Worm (Caenorhabditis elegans) whole organism, L3 larva: ENCODE measurements around the gene K10D11.7.

Experiments
- R02D3.7 ChIP-seq: fragments of 150-350 bp; optimal IDR thresholded peaks from 2 replicates; lab custom pipeline; 2014; ENCODE audit warnings: missing biosample characterization, missing genetic modification characterization
- daf-12 ChIP-seq: fragments of 150-350 bp; optimal IDR thresholded peaks from 2 replicates; lab custom pipeline; 2014; ENCODE audit warnings: missing biosample characterization, missing genetic modification reagents, missing genetic modification characterization
- lin-39 ChIP-seq: fragments of 150-350 bp; optimal IDR thresholded peaks from 2 replicates; lab custom pipeline; 2018; ENCODE audit warnings: missing biosample characterization, missing genetic modification reagents, missing genetic modification characterization
- nhr-237 ChIP-seq: fragments of 150-350 bp; optimal IDR thresholded peaks from 2 replicates; lab custom pipeline; 2014; ENCODE audit warnings: missing biosample characterization, missing genetic modification characterization
- nhr-77 ChIP-seq: fragments of 150-350 bp; optimal IDR thresholded peaks from 2 replicates; lab custom pipeline; 2014; ENCODE audit warnings: missing biosample characterization, missing genetic modification characterization
- skn-1 ChIP-seq: fragments of 150-350 bp; optimal IDR thresholded peaks from 2 replicates; lab custom pipeline; 2014; ENCODE audit warnings: missing biosample characterization, missing genetic modification characterization

DNA sequence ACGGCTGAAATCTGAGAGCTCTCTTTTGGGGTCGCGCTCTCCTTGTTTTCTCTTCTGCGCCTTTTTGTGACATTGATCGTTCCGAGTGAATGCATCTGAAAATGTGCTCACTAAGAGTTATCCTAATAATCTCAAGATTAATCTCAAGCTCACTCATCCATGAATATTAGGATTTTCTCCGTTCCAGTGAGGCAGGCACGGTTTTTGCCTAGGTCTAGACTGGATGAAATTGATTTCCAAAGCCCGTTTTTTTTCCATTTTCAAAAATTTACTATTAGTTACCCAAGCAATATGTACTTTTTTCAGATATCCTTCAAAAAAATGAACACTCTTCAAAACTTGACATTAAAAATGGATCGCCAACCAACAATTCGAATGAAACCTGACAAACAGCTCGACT lies 46.3 kb upstream of the K10D11.7 start, which contains the start of gene amt-2:
- TF ChIP-seq nhr-77 (tag; lab: Kevin White, UChicago) (no peak), nhr-237 (tag; lab: Kevin White, UChicago) (no peak), skn-1 (no peak), daf-12 (no peak), R02D3.7 (tag; lab: Kevin White, UChicago) (no peak), lin-39 (tag; lab: Kevin White, UChicago) (no peak)
